Worm (Caenorhabditis elegans): ENCODE measurements around the gene sbsp-1.

- TF ChIP-seq dmd-4 (tag; optimal IDR thresholded peaks at IDR 0.05; ENCODE audit: borderline replicate concordance) (no peak), nhr-232 (tag; optimal IDR thresholded peaks at IDR 0.05) (no peak), ceh-34 (tag; optimal IDR thresholded peaks at IDR 0.05) (no peak), T23F11.4 (GFP tag; optimal IDR thresholded peaks at IDR 0.05) (no peak), pat-9 (tag; optimal IDR thresholded peaks at IDR 0.05) (no peak), sox-4 (tag; optimal IDR thresholded peaks at IDR 0.05) (no peak), ceh-22 (tag; optimal IDR thresholded peaks at IDR 0.05) (no peak), unc-42 (tag; optimal IDR thresholded peaks at IDR 0.05) (no peak), nfya-1 (tag; optimal IDR thresholded peaks at IDR 0.05) (no peak), dve-1 (tag; optimal IDR thresholded peaks at IDR 0.05) (no peak), K09A11.1 (tag; optimal IDR thresholded peaks at IDR 0.05; ENCODE audit: insufficient read depth) (no peak)
Measured at ce11 chrIII:10822494-10823113, 10.1 kb upstream of the sbsp-1 start.
